Worm (Caenorhabditis elegans): ENCODE measurements around the gene srbc-66.

- TF ChIP-seq snpc-4 (tag; optimal IDR thresholded peaks at IDR 0.05) (no peak), elt-2 (tag; optimal IDR thresholded peaks at IDR 0.05) (no peak)
These were observed 5.5 kb upstream of the srbc-66 start, which contains the start of gene T24A6.7 for ce11 chrV:3524970-3525369.

Measured in whole organism, L3 larva.